Worm (Caenorhabditis elegans): ENCODE results near the gene C35C5.10.

DNA sequence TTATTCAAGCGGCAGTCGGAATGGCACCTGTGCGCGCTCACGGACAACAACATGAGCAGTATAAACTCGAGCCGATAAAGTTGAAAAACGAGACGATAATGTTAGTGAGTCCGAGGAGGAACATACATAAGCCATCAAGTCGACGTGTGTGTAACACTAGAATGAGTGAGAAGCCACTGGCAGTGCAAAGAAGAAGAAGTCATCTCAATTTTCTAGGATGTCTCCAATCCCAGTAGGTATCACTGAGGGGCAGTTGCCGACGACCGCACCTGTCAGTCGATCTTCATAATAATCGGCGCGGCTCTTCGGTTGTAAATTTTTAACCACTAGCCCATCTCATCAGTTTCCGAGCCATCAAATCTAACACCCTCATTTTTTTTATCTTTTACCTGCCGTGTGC lies 4.0 kb downstream of the C35C5.10 start:
- TF ChIP-seq madf-5 (GFP tag; IDR thresholded peaks at IDR 0.05): no peak
- TF ChIP-seq daf-12 (tag; optimal IDR thresholded peaks at IDR 0.05): no peak
